In genomic region chrX:15622970-15623402, dm6 we compare ENCODE assay signal across 3 fruit fly cellular contexts.
TF ChIP-seq lines count a peak whose summit lies in the region.

No protein-coding gene starts in this region.

TF ChIP-seq in whole organism, embryonic, 481 proteins besides CTCF, POLR2A, EP300 and RAD21 (continued from another document and continues in another):
- TF ChIP-seq wek (GFP tag; optimal IDR thresholded peaks at IDR 0.05; lab: Kevin White, UChicago) (peak; percentile 16), PHDP (tag; optimal IDR thresholded peaks at IDR 0.05; lab: Kevin White, UChicago) (peak; percentile 70), CG31365 (tag; optimal IDR thresholded peaks at IDR 0.05; lab: Kevin White, UChicago) (peak; percentile 46), CG1792 (GFP tag; optimal IDR thresholded peaks at IDR 0.05; lab: Kevin White, UChicago) (peak; percentile 68), bbx (GFP tag; IDR thresholded peaks at IDR 0.05; lab: Robert Waterston, UW; ENCODE audit: partially characterized antibody) (no peak), CG11398 (GFP tag; optimal IDR thresholded peaks at IDR 0.05; lab: Kevin White, UChicago) (peak; percentile 42), ham (GFP tag; IDR thresholded peaks at IDR 0.05; lab: Robert Waterston, UW) (no peak; the same call in 1 of the 2 replicates), knrl (GFP tag; IDR thresholded peaks at IDR 0.05; lab: Robert Waterston, UW; ENCODE audit: partially characterized antibody) (no peak), pum (GFP tag; optimal IDR thresholded peaks at IDR 0.05; lab: Kevin White, UChicago) (peak; percentile 90), Max (GFP tag; optimal IDR thresholded peaks at IDR 0.05; lab: Kevin White, UChicago) (no peak), CHES-1-like (GFP tag; optimal IDR thresholded peaks at IDR 0.05; lab: Kevin White, UChicago) (peak; percentile 64), CG12219 (GFP tag; optimal IDR thresholded peaks at IDR 0.05; lab: Kevin White, UChicago) (peak; percentile 75), CG43689 (GFP tag; IDR thresholded peaks at IDR 0.05; lab: Robert Waterston, UW) (peak; percentile 73), CG13894 (tag; optimal IDR thresholded peaks at IDR 0.05; lab: Kevin White, UChicago) (no peak), dm (GFP tag; optimal IDR thresholded peaks at IDR 0.05; lab: Kevin White, UChicago) (peak; percentile 31), trem (tag; optimal IDR thresholded peaks at IDR 0.05; lab: Kevin White, UChicago) (no peak), Usf (GFP tag; optimal IDR thresholded peaks at IDR 0.05; lab: Kevin White, UChicago) (no peak), pfk (GFP tag; optimal IDR thresholded peaks at IDR 0.05; lab: Kevin White, UChicago) (peak; percentile 41), insv (GFP tag; optimal IDR thresholded peaks at IDR 0.05; lab: Kevin White, UChicago) (no peak), CG17829 (tag; optimal IDR thresholded peaks at IDR 0.05; lab: Kevin White, UChicago) (peak; percentile 51), CG17912 (GFP tag; optimal IDR thresholded peaks at IDR 0.05; lab: Kevin White, UChicago) (no peak), CG18599 (GFP tag; optimal IDR thresholded peaks at IDR 0.05; lab: Kevin White, UChicago) (peak; percentile 81), zen (tag; optimal IDR thresholded peaks at IDR 0.05; lab: Kevin White, UChicago) (peak; percentile 13), CG3995 (GFP tag; optimal IDR thresholded peaks at IDR 0.05; lab: Kevin White, UChicago) (peak; percentile 36), Lhr (GFP tag; optimal IDR thresholded peaks at IDR 0.05; lab: Kevin White, UChicago) (no peak), dati (GFP tag; IDR thresholded peaks at IDR 0.05; lab: Robert Waterston, UW) (peak; percentile 52; the same call in 1 of the 2 replicates), CG1233 (GFP tag; optimal IDR thresholded peaks at IDR 0.05; lab: Kevin White, UChicago) (peak; percentile 54), CG17328 (GFP tag; IDR thresholded peaks at IDR 0.05; lab: Robert Waterston, UW) (peak; percentile 83), CG4424 (GFP tag; optimal IDR thresholded peaks at IDR 0.05; lab: Kevin White, UChicago) (peak; percentile 69), CG31388 (GFP tag; optimal IDR thresholded peaks at IDR 0.05; lab: Kevin White, UChicago) (peak; percentile 8), Drgx (GFP tag; IDR thresholded peaks at IDR 0.05; lab: Robert Waterston, UW) (peak; percentile 87), zf30C (GFP tag; optimal IDR thresholded peaks at IDR 0.05; lab: Kevin White, UChicago) (no peak), E2f2 (GFP tag; IDR thresholded peaks at IDR 0.05; lab: Robert Waterston, UW) (peak; percentile 57), row (GFP tag; IDR thresholded peaks at IDR 0.05; lab: Robert Waterston, UW) (peak; percentile 89), Lpt (GFP tag; optimal IDR thresholded peaks at IDR 0.05; lab: Kevin White, UChicago) (no peak), cad (GFP tag; optimal IDR thresholded peaks at IDR 0.05; lab: Kevin White, UChicago) (no peak), CG1647 (GFP tag; optimal IDR thresholded peaks at IDR 0.05; lab: Kevin White, UChicago) (peak; percentile 14), schlank (tag; optimal IDR thresholded peaks at IDR 0.05; lab: Kevin White, UChicago) (peak; percentile 49), org-1 (GFP tag; optimal IDR thresholded peaks at IDR 0.05; lab: Kevin White, UChicago) (peak; percentile 72), CG14710 (tag; optimal IDR thresholded peaks at IDR 0.05; lab: Kevin White, UChicago) (peak; percentile 25), ttk (GFP tag; IDR thresholded peaks at IDR 0.05; lab: Robert Waterston, UW) (peak; percentile 90), CG12942 (GFP tag; optimal IDR thresholded peaks at IDR 0.05; lab: Kevin White, UChicago) (peak; percentile 57), HLH54F (GFP tag; optimal IDR thresholded peaks at IDR 0.05; lab: Kevin White, UChicago) (peak; percentile 64), D19B (GFP tag; optimal IDR thresholded peaks at IDR 0.05; lab: Kevin White, UChicago) (peak; percentile 40)

TF ChIP-seq in whole organism, prepupa, 60 proteins besides CTCF, POLR2A, EP300 and RAD21 (continued from another document):
- TF ChIP-seq CG32006 (GFP tag; optimal IDR thresholded peaks at IDR 0.05; lab: Kevin White, UChicago), result peak; percentile 89
- TF ChIP-seq CG9139 (GFP tag; optimal IDR thresholded peaks at IDR 0.05; lab: Kevin White, UChicago), result peak; percentile 67
- peak; percentile 75 for TF ChIP-seq acj6 (GFP tag; optimal IDR thresholded peaks at IDR 0.05; lab: Kevin White, UChicago)
- TF ChIP-seq Smox (GFP tag; optimal IDR thresholded peaks at IDR 0.05; lab: Kevin White, UChicago), result peak; percentile 81
- peak; percentile 2 for TF ChIP-seq Hr38 (GFP tag; optimal IDR thresholded peaks at IDR 0.05; lab: Kevin White, UChicago)
- peak; percentile 84 for TF ChIP-seq lz (GFP tag; optimal IDR thresholded peaks at IDR 0.05; lab: Kevin White, UChicago)
- peak; percentile 85 for TF ChIP-seq OdsH (GFP tag; optimal IDR thresholded peaks at IDR 0.05; lab: Kevin White, UChicago)
- peak; percentile 17 for TF ChIP-seq fkh (GFP tag; optimal IDR thresholded peaks at IDR 0.05; lab: Kevin White, UChicago)
- TF ChIP-seq esn (GFP tag; optimal IDR thresholded peaks at IDR 0.05; lab: Kevin White, UChicago), result peak; percentile 86
- TF ChIP-seq achi (GFP tag; optimal IDR thresholded peaks at IDR 0.05; lab: Kevin White, UChicago), result peak; percentile 76
- peak; percentile 82 for TF ChIP-seq Hr4 (GFP tag; optimal IDR thresholded peaks at IDR 0.05; lab: Kevin White, UChicago)
- peak; percentile 74 for TF ChIP-seq dac (GFP tag; optimal IDR thresholded peaks at IDR 0.05; lab: Kevin White, UChicago)
- peak; percentile 74 for TF ChIP-seq CG16779 (tag; optimal IDR thresholded peaks at IDR 0.05; lab: Kevin White, UChicago)
- no peak for TF ChIP-seq fd85E (GFP tag; optimal IDR thresholded peaks at IDR 0.05; lab: Kevin White, UChicago)
- TF ChIP-seq Met (GFP tag; optimal IDR thresholded peaks at IDR 0.05; lab: Kevin White, UChicago), result peak; percentile 88
- peak; percentile 75 for TF ChIP-seq net (GFP tag; optimal IDR thresholded peaks at IDR 0.05; lab: Kevin White, UChicago)
- peak; percentile 76 for TF ChIP-seq dsx (GFP tag; optimal IDR thresholded peaks at IDR 0.05; lab: Kevin White, UChicago; ENCODE audit: poor library complexity, severe bottlenecking)
- TF ChIP-seq eg (GFP tag; IDR thresholded peaks at IDR 0.05; lab: Robert Waterston, UW), result peak; percentile 94
- TF ChIP-seq CG3919 (GFP tag; optimal IDR thresholded peaks at IDR 0.05; lab: Kevin White, UChicago), result peak; percentile 81
- TF ChIP-seq Hr39 (GFP tag; optimal IDR thresholded peaks at IDR 0.05; lab: Kevin White, UChicago), result peak; percentile 89
- peak; percentile 64 for TF ChIP-seq spab (GFP tag; optimal IDR thresholded peaks at IDR 0.05; lab: Kevin White, UChicago)
- peak; percentile 95 for TF ChIP-seq svp (GFP tag; lab: Kevin White, UChicago)
- TF ChIP-seq Ets21C (GFP tag; optimal IDR thresholded peaks at IDR 0.05; lab: Kevin White, UChicago), result peak; percentile 74
- peak; percentile 62 for TF ChIP-seq CG8319 (GFP tag; optimal IDR thresholded peaks at IDR 0.05; lab: Kevin White, UChicago)
- TF ChIP-seq CG6163 (GFP tag; IDR thresholded peaks at IDR 0.05; lab: Robert Waterston, UW), result peak; percentile 94
- TF ChIP-seq cyc (GFP tag; optimal IDR thresholded peaks at IDR 0.05; lab: Kevin White, UChicago), result peak; percentile 87
- peak; percentile 73 for TF ChIP-seq CG6808 (GFP tag; optimal IDR thresholded peaks at IDR 0.05; lab: Kevin White, UChicago)
- TF ChIP-seq CG6854 (GFP tag; optimal IDR thresholded peaks at IDR 0.05; lab: Kevin White, UChicago), result peak; percentile 61
- peak; percentile 76 for TF ChIP-seq CG7368 (GFP tag; optimal IDR thresholded peaks at IDR 0.05; lab: Kevin White, UChicago)
- peak; percentile 33 for TF ChIP-seq CG1621 (tag; optimal IDR thresholded peaks at IDR 0.05; lab: Kevin White, UChicago)
- TF ChIP-seq CG4318 (GFP tag; optimal IDR thresholded peaks at IDR 0.05; lab: Kevin White, UChicago), result peak; percentile 80
- TF ChIP-seq Gug (GFP tag; IDR thresholded peaks at IDR 0.05; lab: Robert Waterston, UW), result peak; percentile 83
- peak; percentile 88 for TF ChIP-seq CG8119 (GFP tag; IDR thresholded peaks at IDR 0.05; lab: Robert Waterston, UW)
- TF ChIP-seq Sox102F (GFP tag; optimal IDR thresholded peaks at IDR 0.05; lab: Kevin White, UChicago), result peak; percentile 82
- TF ChIP-seq CG6276 (GFP tag; optimal IDR thresholded peaks at IDR 0.05; lab: Kevin White, UChicago), result peak; percentile 78
- TF ChIP-seq CG11294 (GFP tag; IDR thresholded peaks at IDR 0.05; lab: Robert Waterston, UW), result peak; percentile 75
- peak; percentile 91 for TF ChIP-seq CG15336 (GFP tag; IDR thresholded peaks at IDR 0.05; lab: Robert Waterston, UW)

TF ChIP-seq in whole organism, wandering third instar larva, 38 proteins besides CTCF, POLR2A, EP300 and RAD21 (continued from another document):
- TF ChIP-seq dsf (GFP tag; optimal IDR thresholded peaks at IDR 0.05; lab: Kevin White, UChicago; ENCODE audit: borderline replicate concordance), result no peak
- TF ChIP-seq CG32264 (GFP tag; optimal IDR thresholded peaks at IDR 0.05; lab: Kevin White, UChicago), result peak; percentile 68
- peak; percentile 84 for TF ChIP-seq psq (GFP tag; optimal IDR thresholded peaks at IDR 0.05; lab: Kevin White, UChicago)
- no peak for TF ChIP-seq Hr78 (GFP tag; optimal IDR thresholded peaks at IDR 0.05; lab: Kevin White, UChicago)
- TF ChIP-seq dmrt93B (GFP tag; optimal IDR thresholded peaks at IDR 0.05; lab: Kevin White, UChicago), result peak; percentile 76
- peak; percentile 72 for TF ChIP-seq CG9705 (GFP tag; optimal IDR thresholded peaks at IDR 0.05; lab: Kevin White, UChicago)
- TF ChIP-seq Abd-B (GFP tag; optimal IDR thresholded peaks at IDR 0.05; lab: Kevin White, UChicago), result no peak
